Worm (Caenorhabditis elegans) whole organism, L1 larva: Measurements from ENCODE around the gene K02D10.8.

Source experiments
- C04F5.9 ChIP-seq: sonication (generic microtip); optimal IDR thresholded peaks from 2 replicates; lab custom pipeline; 2016; ENCODE audit warnings: missing genetic modification characterization, missing compliant biosample characterization
- C16A3.4 ChIP-seq: fragments of 150-350 bp; optimal IDR thresholded peaks from 2 replicates; lab custom pipeline; 2014; ENCODE audit warnings: missing biosample characterization, missing genetic modification characterization
- blmp-1 ChIP-seq: fragments of 150-350 bp; optimal IDR thresholded peaks from 2 replicates; lab custom pipeline; 2014; ENCODE audit warnings: missing biosample characterization, missing genetic modification characterization
- ceh-88 ChIP-seq: fragments of 200-800 bp; sonication (Bioruptor generic); IDR thresholded peaks from 2 replicates; pipeline ENCODE4 v1.3.6; 2022; ENCODE audit warnings: missing genetic modification characterization, missing compliant biosample characterization
- elt-2 ChIP-seq: sonication (generic microtip); optimal IDR thresholded peaks from 2 replicates; lab custom pipeline; 2016; ENCODE audit warnings: missing genetic modification characterization, mild to moderate bottlenecking, inconsistent platforms, missing compliant biosample characterization, missing genetic modification reagents
- elt-3 ChIP-seq, 6 experiments: fragments of 150-350 bp in 1 of 6; sonication (generic microtip); optimal IDR thresholded peaks; 2 replicates each; lab custom pipeline; 2017 to 2018; ENCODE audit warnings: missing biosample characterization in 6 of 6, missing genetic modification characterization in 6 of 6, inconsistent platforms in 1 of 6
- fkh-10 ChIP-seq: sonication (generic microtip); optimal IDR thresholded peaks from 2 replicates; lab custom pipeline; 2017; ENCODE audit warnings: missing biosample characterization, missing genetic modification reagents, missing genetic modification characterization
- fkh-8 ChIP-seq: sonication (generic microtip); optimal IDR thresholded peaks from 2 replicates; lab custom pipeline; 2016; ENCODE audit warnings: mild to moderate bottlenecking, missing genetic modification characterization, missing compliant biosample characterization
- fos-1 ChIP-seq: fragments of 150-350 bp; optimal IDR thresholded peaks from 2 replicates; lab custom pipeline; 2014; ENCODE audit warnings: missing biosample characterization, missing genetic modification characterization
- grh-1 ChIP-seq: fragments of 200-800 bp; sonication (Bioruptor generic); IDR thresholded peaks from 2 replicates; pipeline ENCODE4 v1.3.6; 2022; ENCODE audit warnings: missing genetic modification reagents, missing genetic modification characterization, missing compliant biosample characterization
- hlh-17 ChIP-seq: fragments of 200-800 bp; sonication (Bioruptor generic); optimal IDR thresholded peaks from 2 replicates; lab custom pipeline; 2018; ENCODE audit warnings: missing genetic modification characterization, mild to moderate bottlenecking, missing compliant biosample characterization, moderate library complexity, borderline replicate concordance
- hlh-4 ChIP-seq: sonication (generic microtip); optimal IDR thresholded peaks from 2 replicates; lab custom pipeline; 2016; ENCODE audit warnings: mild to moderate bottlenecking, missing genetic modification characterization, missing compliant biosample characterization
- hpl-2 ChIP-seq: fragments of 150-350 bp; optimal IDR thresholded peaks from 2 replicates; lab custom pipeline; 2014; ENCODE audit warnings: missing biosample characterization, missing genetic modification reagents, missing genetic modification characterization
- irx-1 ChIP-seq: sonication (generic microtip); optimal IDR thresholded peaks from 2 replicates; lab custom pipeline; 2016; ENCODE audit warnings: missing genetic modification characterization, missing compliant biosample characterization
- lin-14 ChIP-seq: fragments of 200-800 bp; sonication (Bioruptor generic); optimal IDR thresholded peaks from 2 replicates; lab custom pipeline; 2018; ENCODE audit warnings: mild to moderate bottlenecking, missing genetic modification characterization, moderate library complexity, missing compliant biosample characterization
- lin-39 ChIP-seq: fragments of 150-350 bp; optimal IDR thresholded peaks from 2 replicates; lab custom pipeline; 2014; ENCODE audit warnings: missing biosample characterization, missing genetic modification reagents, missing genetic modification characterization
- lir-3 ChIP-seq: sonication (generic microtip); optimal IDR thresholded peaks from 2 replicates; lab custom pipeline; 2016; ENCODE audit warnings: mild to moderate bottlenecking, missing genetic modification characterization, moderate library complexity, missing compliant biosample characterization; ENCODE audit not compliant: poor library complexity
- mab-9 ChIP-seq: fragments of 200-800 bp; sonication (Bioruptor generic); IDR thresholded peaks from 2 replicates; pipeline ENCODE4 v1.3.6; 2022; ENCODE audit warnings: missing genetic modification reagents, missing genetic modification characterization, missing compliant biosample characterization
- mef-2 ChIP-seq: fragments of 150-350 bp; optimal IDR thresholded peaks from 2 replicates; lab custom pipeline; 2014; ENCODE audit warnings: missing biosample characterization, missing genetic modification characterization
- mep-1 ChIP-seq: fragments of 150-350 bp; optimal IDR thresholded peaks from 2 replicates; lab custom pipeline; 2014; ENCODE audit warnings: missing biosample characterization, missing genetic modification characterization
- nhr-11 ChIP-seq: fragments of 150-350 bp; optimal IDR thresholded peaks from 2 replicates; lab custom pipeline; 2014; ENCODE audit warnings: missing biosample characterization, missing genetic modification characterization
- nhr-12 ChIP-seq: sonication (generic microtip); optimal IDR thresholded peaks from 2 replicates; lab custom pipeline; 2017; ENCODE audit warnings: missing biosample characterization, missing genetic modification characterization
- nhr-20 ChIP-seq: sonication (generic microtip); optimal IDR thresholded peaks from 2 replicates; lab custom pipeline; 2016; ENCODE audit warnings: mild to moderate bottlenecking, missing genetic modification characterization, missing compliant biosample characterization
- nhr-237 ChIP-seq: fragments of 150-350 bp; optimal IDR thresholded peaks from 2 replicates; lab custom pipeline; 2014; ENCODE audit warnings: missing biosample characterization, missing genetic modification characterization
- nhr-28 ChIP-seq: fragments of 150-350 bp; optimal IDR thresholded peaks from 2 replicates; lab custom pipeline; 2014; ENCODE audit warnings: missing biosample characterization, missing genetic modification characterization
- nhr-47 ChIP-seq: sonication (generic microtip); optimal IDR thresholded peaks from 2 replicates; lab custom pipeline; 2016; ENCODE audit warnings: mild to moderate bottlenecking, missing genetic modification characterization, moderate library complexity, missing compliant biosample characterization
- nhr-71 ChIP-seq: sonication (generic microtip); optimal IDR thresholded peaks from 2 replicates; lab custom pipeline; 2016; ENCODE audit warnings: mild to moderate bottlenecking, missing genetic modification characterization, moderate library complexity, missing compliant biosample characterization
- nhr-84 ChIP-seq: sonication (generic microtip); optimal IDR thresholded peaks from 2 replicates; lab custom pipeline; 2017; ENCODE audit warnings: missing biosample characterization, missing genetic modification characterization
- nhr-85 ChIP-seq: sonication (generic microtip); peaks from one replicate; lab custom pipeline; 2016; ENCODE audit warnings: missing genetic modification characterization, inconsistent platforms, missing compliant biosample characterization
- nhr-90 ChIP-seq: sonication (generic microtip); optimal IDR thresholded peaks from 2 replicates; lab custom pipeline; 2016; ENCODE audit warnings: mild to moderate bottlenecking, missing genetic modification characterization, missing compliant biosample characterization; ENCODE audit not compliant: poor library complexity
- pag-3 ChIP-seq: sonication (generic microtip); optimal IDR thresholded peaks from 2 replicates; lab custom pipeline; 2017; ENCODE audit warnings: missing genetic modification characterization, mild to moderate bottlenecking, missing compliant biosample characterization, antibody characterized with exemption, borderline replicate concordance; ENCODE audit not compliant: insufficient read depth
- pax-3 ChIP-seq: fragments of 200-800 bp; sonication (Bioruptor generic); optimal IDR thresholded peaks from 2 replicates; lab custom pipeline; 2018; ENCODE audit warnings: mild to moderate bottlenecking, missing genetic modification characterization, moderate library complexity, missing compliant biosample characterization
- skn-1 ChIP-seq: fragments of 150-350 bp; optimal IDR thresholded peaks from 2 replicates; lab custom pipeline; 2014; ENCODE audit warnings: missing biosample characterization, missing genetic modification characterization
- snu-23 ChIP-seq: sonication (generic microtip); optimal IDR thresholded peaks from 2 replicates; lab custom pipeline; 2016; ENCODE audit warnings: missing genetic modification characterization, missing compliant biosample characterization
- swsn-7 ChIP-seq: sonication (generic microtip); optimal IDR thresholded peaks from 2 replicates; lab custom pipeline; 2016; ENCODE audit warnings: missing genetic modification characterization, missing compliant biosample characterization
- tbx-2 ChIP-seq: sonication (generic microtip); optimal IDR thresholded peaks from 2 replicates; lab custom pipeline; 2016; ENCODE audit warnings: missing genetic modification characterization, missing compliant biosample characterization
- tlp-1 ChIP-seq: fragments of 150-350 bp; optimal IDR thresholded peaks from 2 replicates; lab custom pipeline; 2014; ENCODE audit warnings: missing biosample characterization, missing genetic modification characterization
- unc-130 ChIP-seq: fragments of 150-350 bp; optimal IDR thresholded peaks from 2 replicates; lab custom pipeline; 2017; ENCODE audit warnings: missing biosample characterization, missing genetic modification characterization, inconsistent platforms
- unc-86 ChIP-seq: sonication (generic microtip); optimal IDR thresholded peaks from 2 replicates; lab custom pipeline; 2016; ENCODE audit warnings: missing genetic modification characterization, missing compliant biosample characterization
- vab-15 ChIP-seq: sonication (generic microtip); optimal IDR thresholded peaks from 2 replicates; lab custom pipeline; 2017; ENCODE audit warnings: missing genotype, mild to moderate bottlenecking, missing genetic modification characterization, missing compliant biosample characterization
- xbp-1 ChIP-seq: sonication (generic microtip); optimal IDR thresholded peaks from 2 replicates; lab custom pipeline; 2016; ENCODE audit warnings: missing genetic modification characterization, missing compliant biosample characterization
- zag-1 ChIP-seq: fragments of 150-350 bp; optimal IDR thresholded peaks from 2 replicates; lab custom pipeline; 2014; ENCODE audit warnings: missing biosample characterization, missing genetic modification characterization
- zip-4 ChIP-seq: fragments of 200-800 bp; sonication (Bioruptor generic); optimal IDR thresholded peaks from 2 replicates; lab custom pipeline; 2018; ENCODE audit warnings: mild to moderate bottlenecking, missing genetic modification characterization, moderate library complexity, missing compliant biosample characterization
- ztf-4 ChIP-seq: fragments of 150-350 bp; optimal IDR thresholded peaks from 2 replicates; lab custom pipeline; 2014; ENCODE audit warnings: missing biosample characterization, missing genetic modification characterization

K02D10.8 gene

ce11 chrIII:8809245-8809971 lies 23.2 kb downstream of the K02D10.8 start, which contains the start of gene prx-19 (continued):
- TF ChIP-seq zag-1 (tag; lab: Kevin White, UChicago) (no peak), lir-3 (tag; lab: Kevin White, UChicago) (no peak), hlh-4 (tag; lab: Kevin White, UChicago) (no peak), pag-3 (no peak), nhr-71 (peak; percentile 58), hlh-17 (no peak), C04F5.9 (tag; lab: Kevin White, UChicago) (no peak), unc-86 (tag; lab: Kevin White, UChicago) (no peak), nhr-12 (no peak), irx-1 (tag; lab: Kevin White, UChicago) (no peak), ztf-4 (tag; lab: Kevin White, UChicago) (no peak), zip-4 (GFP tag; lab: Kevin White, UChicago) (no peak), snu-23 (GFP tag; lab: Kevin White, UChicago) (peak; percentile 59), lin-39 (tag; lab: Kevin White, UChicago) (peak; percentile 11), mef-2 (tag; lab: Kevin White, UChicago) (no peak), mep-1 (tag; lab: Kevin White, UChicago) (peak; percentile 66), elt-3 (tag; optimal IDR thresholded peaks at IDR 0.05; lab: Kevin White, UChicago) (peak in 1 of 6 experiments; percentile 45), hpl-2 (GFP tag; lab: Kevin White, UChicago) (no peak), nhr-11 (tag; lab: Kevin White, UChicago) (no peak), nhr-20 (tag; lab: Kevin White, UChicago) (peak; percentile 68), nhr-47 (peak; percentile 54), fkh-8 (tag; lab: Kevin White, UChicago) (no peak), C16A3.4 (tag; lab: Kevin White, UChicago) (peak; percentile 60), nhr-28 (tag; lab: Kevin White, UChicago) (no peak), swsn-7 (peak; percentile 39), elt-2 (tag; lab: Kevin White, UChicago) (no peak), nhr-85 (tag; lab: Kevin White, UChicago) (peak; percentile 38), nhr-84 (tag; lab: Kevin White, UChicago) (no peak), blmp-1 (tag; lab: Kevin White, UChicago) (peak; percentile 54), unc-130 (peak; percentile 21), tlp-1 (tag; lab: Kevin White, UChicago) (no peak), ceh-88 (no peak), vab-15 (tag; lab: Kevin White, UChicago) (no peak), tbx-2 (tag; lab: Kevin White, UChicago) (peak; percentile 49), fos-1 (tag; lab: Kevin White, UChicago) (no peak), nhr-90 (peak; percentile 47), skn-1 (peak; percentile 68), mab-9 (GFP tag; lab: Robert Waterston, UW) (no peak), pax-3 (no peak), grh-1 (GFP tag; lab: Robert Waterston, UW) (no peak), nhr-237 (tag; lab: Kevin White, UChicago) (no peak), xbp-1 (tag; lab: Kevin White, UChicago) (peak; percentile 38)

ce11 chrIII:8811111-8811510 lies 24.9 kb downstream of the K02D10.8 start:
- peak; percentile 53 for TF ChIP-seq lin-14
- TF ChIP-seq fkh-10 (GFP tag; lab: Kevin White, UChicago): peak; percentile 36
- TF ChIP-seq pag-3: no peak
